Worm (Caenorhabditis elegans): Measurements from ENCODE around the gene Y39A3A.4.

- TF ChIP-seq mep-1 (tag; optimal IDR thresholded peaks at IDR 0.05) (no peak), nhr-28 (tag; optimal IDR thresholded peaks at IDR 0.05) (no peak), nhr-102 (tag; optimal IDR thresholded peaks at IDR 0.05) (no peak)
Observed at ce11 chrIII:2060857-2061256, 15.5 kb downstream of the Y39A3A.4 start, which contains the start of gene ins-16.

All from whole organism, L4 larva.